Fruit fly (Drosophila melanogaster) whole organism, wandering third instar larva: ENCODE data around the gene Rim.

ENCODE experiments used
- Abd-B ChIP-seq: fragments of >200 bp; optimal IDR thresholded peaks from 2 replicates; lab custom pipeline; 2017; ENCODE audit warnings: missing biosample characterization, missing genetic modification characterization
- CG32264 ChIP-seq: fragments of 200-800 bp; sonication (Bioruptor generic); optimal IDR thresholded peaks from 2 replicates; lab custom pipeline; 2016; ENCODE audit warnings: missing biosample characterization, missing genetic modification characterization
- GATAd ChIP-seq: sonication (Bioruptor generic); optimal IDR thresholded peaks from 2 replicates; lab custom pipeline; 2016; ENCODE audit warnings: missing biosample characterization, missing genetic modification characterization
- Myc ChIP-seq: fragments of >200 bp; optimal IDR thresholded peaks from 2 replicates; lab custom pipeline; 2017
- OdsH ChIP-seq: fragments of 200-800 bp; sonication (Bioruptor generic); optimal IDR thresholded peaks from 2 replicates; lab custom pipeline; 2016; ENCODE audit warnings: missing biosample characterization, mild to moderate bottlenecking, missing genetic modification characterization
- brk ChIP-seq: fragments of 200-800 bp; sonication (Bioruptor generic); optimal IDR thresholded peaks from 2 replicates; lab custom pipeline; 2016; ENCODE audit warnings: missing biosample characterization, mild to moderate bottlenecking, missing genetic modification characterization
- foxo ChIP-seq, 2 experiments: fragments of 200-800 bp; sonication (Bioruptor generic); optimal IDR thresholded peaks; 2 replicates in 1 of 2; 3 replicates in 1 of 2; lab custom pipeline; 2016 to 2017; ENCODE audit warnings: missing biosample characterization in 2 of 2, missing genetic modification characterization in 2 of 2
- lola ChIP-seq: fragments of >200 bp; optimal IDR thresholded peaks from 2 replicates; lab custom pipeline; 2017; ENCODE audit warnings: missing biosample characterization, missing genetic modification characterization
- pan ChIP-seq: fragments of >200 bp; optimal IDR thresholded peaks from 2 replicates; lab custom pipeline; 2017
- psq ChIP-seq: fragments of 200-800 bp; sonication (Bioruptor generic); optimal IDR thresholded peaks from 3 replicates; lab custom pipeline; 2017; ENCODE audit warnings: missing biosample characterization, mild to moderate bottlenecking, missing genetic modification characterization, moderate library complexity
- tai ChIP-seq: sonication (Bioruptor generic); optimal IDR thresholded peaks from 2 replicates; lab custom pipeline; 2016; ENCODE audit warnings: missing biosample characterization, missing genetic modification characterization
- woc ChIP-seq: sonication (Bioruptor generic); optimal IDR thresholded peaks from 2 replicates; lab custom pipeline; 2016; ENCODE audit warnings: missing biosample characterization, mild to moderate bottlenecking, missing genetic modification characterization

DNA sequence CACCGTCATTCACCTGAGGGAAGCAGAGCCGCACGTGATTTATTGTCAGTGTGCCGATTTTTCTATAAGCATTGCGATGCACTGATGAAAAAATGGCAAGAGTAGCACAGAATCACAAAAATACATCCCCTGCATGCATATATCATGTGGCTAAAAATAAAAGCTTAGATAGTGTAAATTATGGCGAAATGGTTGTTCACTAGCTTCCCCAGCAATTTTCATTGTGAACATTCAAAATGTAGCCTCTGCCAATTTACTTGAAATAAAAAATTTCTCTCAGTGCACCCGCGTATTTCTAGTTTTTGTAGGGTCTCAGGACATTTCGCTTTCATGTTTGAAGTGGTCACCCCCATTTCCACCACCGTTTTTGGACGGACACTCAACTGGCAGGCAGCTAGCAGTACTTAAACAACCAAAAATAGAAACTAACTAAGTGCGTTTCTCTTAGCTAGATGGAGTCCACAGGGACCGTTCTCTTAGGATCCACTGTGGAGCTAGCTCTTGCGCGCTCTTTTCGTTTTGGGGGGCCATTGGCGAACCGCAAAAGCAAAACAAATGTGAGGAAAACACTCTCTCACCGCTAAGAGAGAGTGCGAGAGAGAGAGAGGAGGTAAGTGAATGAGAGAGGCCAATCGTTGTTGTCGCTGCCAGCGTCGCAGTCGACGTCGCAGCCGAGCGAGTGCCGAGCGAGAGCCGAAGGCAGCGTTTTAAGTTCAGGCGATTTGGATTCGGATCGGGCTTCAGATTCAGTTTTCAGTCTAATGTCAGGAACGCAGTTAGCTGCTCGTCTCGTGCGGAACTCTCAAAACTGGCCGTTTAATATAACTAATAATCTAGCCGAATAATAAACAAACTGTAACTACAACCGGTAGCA lies 27.2 kb upstream of the Rim start:
- TF ChIP-seq Abd-B (GFP tag; lab: Kevin White, UChicago) (no peak), foxo (GFP tag; optimal IDR thresholded peaks at IDR 0.05; lab: Kevin White, UChicago) (peak in 1 of 2 experiments; percentile 33), OdsH (no peak), Myc (lab: Kevin White, UChicago) (no peak), pan (no peak), CG32264 (no peak), lola (GFP tag; lab: Kevin White, UChicago) (no peak), GATAd (GFP tag; lab: Kevin White, UChicago) (no peak), psq (GFP tag; lab: Kevin White, UChicago) (peak; percentile 38), brk (GFP tag; lab: Kevin White, UChicago) (no peak), tai (GFP tag; lab: Kevin White, UChicago) (no peak), woc (GFP tag; lab: Kevin White, UChicago) (no peak)
